Worm (Caenorhabditis elegans): ENCODE data around the gene Y42A5A.5.

The Y42A5A.5 gene

ce11 chrV:11076403-11076802, 33.1 kb downstream of the Y42A5A.5 start (continued):
- TF ChIP-seq lin-13 (GFP tag; optimal IDR thresholded peaks at IDR 0.05) (peak; percentile 50), tra-1 (GFP tag; IDR thresholded peaks at IDR 0.05) (peak; percentile 46; the same call in 1 of the 2 replicates), hmg-1.1 (GFP tag; IDR thresholded peaks at IDR 0.05) (0 out of 2 replicates have a peak, but pooled peaks have one; percentile 26), nhr-28 (tag; optimal IDR thresholded peaks at IDR 0.05) (peak; percentile 12), F44E2.7 (GFP tag; IDR thresholded peaks at IDR 0.05) (0 out of 2 replicates have a peak, but pooled peaks have one; percentile 30), Y75B8A.6 (GFP tag; IDR thresholded peaks at IDR 0.05) (0 out of 2 replicates have a peak, but pooled peaks have one; percentile 12), F10B5.3 (tag; optimal IDR thresholded peaks at IDR 0.05) (no peak), Y105C5A.15 (GFP tag; IDR thresholded peaks at IDR 0.05) (peak; percentile 65; the same call in 1 of the 2 replicates), T20F7.1 (GFP tag; optimal IDR thresholded peaks at IDR 0.05) (no peak), R02D3.7 (tag; optimal IDR thresholded peaks at IDR 0.05) (no peak), zfp-3 (GFP tag; conservative IDR thresholded peaks at IDR 0.05) (peak; percentile 49), php-3 (GFP tag; IDR thresholded peaks at IDR 0.05) (no peak)

- TF ChIP-seq mep-1 (tag; optimal IDR thresholded peaks at IDR 0.05) (no peak), nhr-102 (tag; optimal IDR thresholded peaks at IDR 0.05) (no peak), zfp-3 (GFP tag; conservative IDR thresholded peaks at IDR 0.05) (no peak), dmd-6 (GFP tag; IDR thresholded peaks at IDR 0.05) (no peak), Y75B8A.6 (GFP tag; IDR thresholded peaks at IDR 0.05) (no peak), F10B5.3 (tag; optimal IDR thresholded peaks at IDR 0.05) (peak; percentile 16), gei-8 (GFP tag; optimal IDR thresholded peaks at IDR 0.05) (no peak), T26A8.4 (GFP tag; IDR thresholded peaks at IDR 0.05) (0 out of 2 replicates have a peak, but pooled peaks have one; percentile 48), nhr-48 (tag; optimal IDR thresholded peaks at IDR 0.05) (no peak), mdl-1 (tag; optimal IDR thresholded peaks at IDR 0.05) (no peak), zip-2 (tag; optimal IDR thresholded peaks at IDR 0.05) (no peak), set-16 (GFP tag; IDR thresholded peaks at IDR 0.05) (no peak), attf-4 (tag; optimal IDR thresholded peaks at IDR 0.05) (no peak), tag-97 (GFP tag; IDR thresholded peaks at IDR 0.05) (0 out of 2 replicates have a peak, but pooled peaks have one; percentile 39), snpc-4 (tag; optimal IDR thresholded peaks at IDR 0.05) (no peak), unc-39 (tag; optimal IDR thresholded peaks at IDR 0.05) (no peak), ZK546.5 (tag; optimal IDR thresholded peaks at IDR 0.05) (no peak)
Measured at ce11 chrV:11076028-11076402, 33.5 kb downstream of the Y42A5A.5 start.

ce11 chrV:11075209-11076027, 34.1 kb downstream of the Y42A5A.5 start:
- TF ChIP-seq ceh-62 (tag; optimal IDR thresholded peaks at IDR 0.05) (no peak), F26F4.8 (GFP tag; conservative IDR thresholded peaks at IDR 0.05) (no peak), set-16 (GFP tag; IDR thresholded peaks at IDR 0.05) (peak; percentile 61), lim-7 (GFP tag; IDR thresholded peaks at IDR 0.05) (no peak), F49E8.2 (tag; optimal IDR thresholded peaks at IDR 0.05; ENCODE audit: borderline replicate concordance) (no peak), mxl-3 (GFP tag; optimal IDR thresholded peaks at IDR 0.05) (peak; percentile 67), nhr-28 (tag; optimal IDR thresholded peaks at IDR 0.05) (no peak), pqm-1 (tag; optimal IDR thresholded peaks at IDR 0.05) (no peak), hif-1 (tag; optimal IDR thresholded peaks at IDR 0.05) (peak in 1 of 2 experiments; percentile 29), snpc-4 (tag; optimal IDR thresholded peaks at IDR 0.05) (no peak), D1046.2 (GFP tag; IDR thresholded peaks at IDR 0.05) (no peak), daf-19 (GFP tag; conservative IDR thresholded peaks at IDR 0.05) (no peak), nhr-48 (tag; optimal IDR thresholded peaks at IDR 0.05) (no peak), ces-1 (GFP tag; optimal IDR thresholded peaks at IDR 0.05) (no peak), nhr-6 (tag; optimal IDR thresholded peaks at IDR 0.05) (no peak), spr-1 (tag; optimal IDR thresholded peaks at IDR 0.05) (no peak), mxl-2 (GFP tag; conservative IDR thresholded peaks at IDR 0.05) (no peak), lin-15B (tag; optimal IDR thresholded peaks at IDR 0.05) (no peak), ceh-44 (GFP tag; IDR thresholded peaks at IDR 0.05) (no peak), zfp-2 (tag; optimal IDR thresholded peaks at IDR 0.05) (no peak), snpc-1.2 (GFP tag; IDR thresholded peaks at IDR 0.05) (no peak), nhr-77 (tag; optimal IDR thresholded peaks at IDR 0.05) (no peak), R02D3.7 (tag; optimal IDR thresholded peaks at IDR 0.05) (no peak), daf-16 (GFP tag; optimal IDR thresholded peaks at IDR 0.05) (no peak), daf-16 (tag; optimal IDR thresholded peaks at IDR 0.05) (no peak), nhr-10 (tag; optimal IDR thresholded peaks at IDR 0.05) (no peak)
